Fruit fly (Drosophila melanogaster) whole organism, embryonic: Measurements from ENCODE around the gene Kr-h1.

ENCODE experiments used
- CG10543 ChIP-seq: fragments of 200-800 bp; sonication (Bioruptor generic); optimal IDR thresholded peaks from 3 replicates; lab custom pipeline; 2017; ENCODE audit warnings: missing biosample characterization, mild to moderate bottlenecking, missing genetic modification characterization, moderate library complexity
- CG11247 ChIP-seq: fragments of 200-800 bp; sonication (Bioruptor generic); IDR thresholded peaks from 2 replicates; pipeline ENCODE4 v1.3.6; 2022; ENCODE audit warnings: missing biosample characterization, missing genetic modification characterization
- CG11695 ChIP-seq: fragments of 200-800 bp; sonication (Bioruptor generic); IDR thresholded peaks from 3 replicates; pipeline ENCODE4 v1.3.6; 2022; ENCODE audit warnings: missing biosample characterization, missing genetic modification characterization
- CG11723 ChIP-seq: fragments of 200-800 bp; sonication (Bioruptor generic); optimal IDR thresholded peaks from 2 replicates; lab custom pipeline; 2017; ENCODE audit warnings: missing biosample characterization, mild to moderate bottlenecking, missing genetic modification characterization
- CG12071 ChIP-seq: fragments of 200-800 bp; sonication (Bioruptor generic); optimal IDR thresholded peaks from 3 replicates; lab custom pipeline; 2018; ENCODE audit warnings: missing biosample characterization, mild to moderate bottlenecking, missing genetic modification characterization
- CG12219 ChIP-seq: fragments of 200-800 bp; sonication (Bioruptor generic); optimal IDR thresholded peaks from 3 replicates; lab custom pipeline; 2018; ENCODE audit warnings: missing biosample characterization, mild to moderate bottlenecking, missing genetic modification characterization
- CG13894 ChIP-seq: fragments of 200-800 bp; sonication (Bioruptor generic); optimal IDR thresholded peaks from 3 replicates; lab custom pipeline; 2018; ENCODE audit warnings: missing biosample characterization, mild to moderate bottlenecking, missing genetic modification characterization, moderate library complexity
- CG15601 ChIP-seq: fragments of 200-800 bp; sonication (Bioruptor generic); optimal IDR thresholded peaks from 3 replicates; lab custom pipeline; 2019; ENCODE audit warnings: missing biosample characterization, mild to moderate bottlenecking, missing genetic modification characterization, moderate library complexity
- CG1603 ChIP-seq: fragments of 200-800 bp; sonication (Bioruptor generic); optimal IDR thresholded peaks from 2 replicates; lab custom pipeline; 2019; ENCODE audit warnings: missing biosample characterization, mild to moderate bottlenecking, missing genetic modification characterization, moderate library complexity
- CG1647 ChIP-seq: fragments of 200-800 bp; sonication (Bioruptor generic); optimal IDR thresholded peaks from 3 replicates; lab custom pipeline; 2016; ENCODE audit warnings: missing biosample characterization, missing genetic modification characterization
- CG17328 ChIP-seq: fragments of 200-800 bp; sonication (Bioruptor generic); IDR thresholded peaks from 2 replicates; pipeline ENCODE4 v1.3.6; 2022; ENCODE audit warnings: missing biosample characterization, missing genetic modification characterization
- CG2199 ChIP-seq: fragments of 200-800 bp; sonication (Bioruptor generic); IDR thresholded peaks from 3 replicates; pipeline ENCODE4 v1.3.6; 2022; ENCODE audit warnings: missing biosample characterization, missing genetic modification characterization
- CG30020 ChIP-seq: fragments of 200-800 bp; optimal IDR thresholded peaks from 2 replicates; lab custom pipeline; 2019; ENCODE audit warnings: missing biosample characterization, mild to moderate bottlenecking, missing genetic modification characterization, moderate library complexity
- CG31388 ChIP-seq: fragments of 200-800 bp; sonication (Bioruptor generic); optimal IDR thresholded peaks from 2 replicates; lab custom pipeline; 2016; ENCODE audit warnings: missing biosample characterization, missing genetic modification characterization
- CG34376 ChIP-seq: fragments of 200-800 bp; sonication (Bioruptor generic); optimal IDR thresholded peaks from 2 replicates; lab custom pipeline; 2018; ENCODE audit warnings: missing biosample characterization, mild to moderate bottlenecking, missing genetic modification characterization
- CG42726 ChIP-seq: fragments of 200-800 bp; sonication (Bioruptor generic); IDR thresholded peaks from 2 replicates; pipeline ENCODE4 v1.3.6; 2022; ENCODE audit warnings: missing biosample characterization, missing genetic modification characterization; ENCODE audit not compliant: partially characterized antibody
- CG5180 ChIP-seq: fragments of 200-800 bp; sonication (Bioruptor generic); optimal IDR thresholded peaks from 3 replicates; lab custom pipeline; 2017; ENCODE audit warnings: missing biosample characterization, missing genetic modification characterization, mild to moderate bottlenecking, moderate library complexity, missing genetic modification reagents
- CG8290 ChIP-seq, 3 experiments: fragments of 200-800 bp; sonication (Bioruptor generic); optimal IDR thresholded peaks; 2 replicates each; lab custom pipeline; 2016 to 2019; ENCODE audit warnings: missing biosample characterization in 3 of 3, missing genetic modification characterization in 3 of 3, mild to moderate bottlenecking in 2 of 3, moderate library complexity in 1 of 3
- CG8359 ChIP-seq: fragments of 200-800 bp; sonication (Bioruptor generic); optimal IDR thresholded peaks from 2 replicates; lab custom pipeline; 2017; ENCODE audit warnings: missing biosample characterization, mild to moderate bottlenecking, missing genetic modification characterization, borderline replicate concordance
- CG8924 ChIP-seq: fragments of 200-800 bp; optimal IDR thresholded peaks from 3 replicates; lab custom pipeline; 2019; ENCODE audit warnings: missing biosample characterization, mild to moderate bottlenecking, missing genetic modification characterization, moderate library complexity
- Deaf1 ChIP-seq: fragments of 200-800 bp; optimal IDR thresholded peaks from 3 replicates; lab custom pipeline; 2019; ENCODE audit warnings: missing biosample characterization, mild to moderate bottlenecking, missing genetic modification characterization, moderate library complexity
- Dll ChIP-seq: fragments of 200-800 bp; sonication (Bioruptor generic); IDR thresholded peaks from 4 replicates; pipeline ENCODE4 v1.3.6; 2022; ENCODE audit warnings: missing biosample characterization, missing genetic modification characterization; ENCODE audit not compliant: partially characterized antibody
- Ets97D ChIP-seq: fragments of 200-800 bp; sonication (Bioruptor generic); optimal IDR thresholded peaks from 3 replicates; lab custom pipeline; 2016; ENCODE audit warnings: missing biosample characterization, missing genetic modification characterization
- Gug ChIP-seq: fragments of 200-800 bp; sonication (Bioruptor generic); IDR thresholded peaks from 4 replicates; pipeline ENCODE4 v1.3.6; 2022; ENCODE audit warnings: missing biosample characterization, missing genetic modification characterization
- HLHmδ ChIP-seq: fragments of 200-800 bp; sonication (Bioruptor generic); optimal IDR thresholded peaks from 2 replicates; lab custom pipeline; 2018; ENCODE audit warnings: missing biosample characterization, mild to moderate bottlenecking, missing genetic modification characterization, moderate library complexity
- Hr78 ChIP-seq, 2 experiments: fragments of 200-800 bp in 1 of 2; fragments of >200 bp in 1 of 2; sonication (Bioruptor generic) in 1 of 2; optimal IDR thresholded peaks; 2 replicates each; lab custom pipeline; 2017 to 2019; ENCODE audit warnings: missing biosample characterization in 2 of 2, missing genetic modification characterization in 2 of 2, mild to moderate bottlenecking in 1 of 2, moderate library complexity in 1 of 2
- Mad ChIP-seq: fragments of 200-800 bp; sonication (Bioruptor generic); optimal IDR thresholded peaks from 2 replicates; lab custom pipeline; 2016; ENCODE audit warnings: missing biosample characterization, missing genetic modification characterization
- Rx ChIP-seq: fragments of 200-800 bp; sonication (Bioruptor generic); IDR thresholded peaks from 2 replicates; pipeline ENCODE4 v1.3.6; 2022; ENCODE audit warnings: missing biosample characterization, missing genetic modification characterization
- Spps ChIP-seq: fragments of 200-800 bp; sonication (Bioruptor generic); optimal IDR thresholded peaks from 2 replicates; lab custom pipeline; 2018; ENCODE audit warnings: missing biosample characterization, mild to moderate bottlenecking, missing genetic modification characterization
- Stat92E ChIP-seq, 3 experiments: fragments of >200 bp in 2 of 3; fragments of 200-800 bp in 1 of 3; sonication (Bioruptor generic) in 1 of 3; optimal IDR thresholded peaks; 2 replicates each; lab custom pipeline; 2017 to 2019; ENCODE audit warnings: missing biosample characterization in 3 of 3, missing genetic modification characterization in 3 of 3, mild to moderate bottlenecking in 1 of 3, moderate library complexity in 1 of 3
- TFAM ChIP-seq: fragments of 200-800 bp; sonication (Bioruptor generic); optimal IDR thresholded peaks from 2 replicates; lab custom pipeline; 2017; ENCODE audit warnings: missing biosample characterization, missing genetic modification characterization, inconsistent platforms
- chm ChIP-seq: fragments of 200-800 bp; sonication (Bioruptor generic); IDR thresholded peaks from 2 replicates; pipeline ENCODE4 v1.3.6; 2022; ENCODE audit warnings: missing biosample characterization, missing genetic modification characterization
- cwo ChIP-seq: fragments of 200-800 bp; sonication (Bioruptor generic); optimal IDR thresholded peaks from 3 replicates; lab custom pipeline; 2017; ENCODE audit warnings: missing biosample characterization, missing genetic modification characterization, mild to moderate bottlenecking, moderate library complexity, missing genetic modification reagents
- disco-r ChIP-seq: fragments of 200-800 bp; sonication (Bioruptor generic); optimal IDR thresholded peaks from 2 replicates; lab custom pipeline; 2016; ENCODE audit warnings: missing biosample characterization, missing genetic modification characterization
- dmrt99B ChIP-seq: fragments of 200-800 bp; sonication (Bioruptor generic); optimal IDR thresholded peaks from 2 replicates; lab custom pipeline; 2018; ENCODE audit warnings: missing biosample characterization, mild to moderate bottlenecking, missing genetic modification characterization, moderate library complexity
- fru ChIP-seq: fragments of >200 bp; optimal IDR thresholded peaks from 2 replicates; lab custom pipeline; 2017
- hth ChIP-seq: fragments of >200 bp; optimal IDR thresholded peaks from 2 replicates; lab custom pipeline; 2017; ENCODE audit warnings: inconsistent platforms
- insv ChIP-seq, 2 experiments: fragments of 200-800 bp; sonication (Bioruptor generic); optimal IDR thresholded peaks; 3 replicates each; lab custom pipeline; 2016 to 2018; ENCODE audit warnings: missing biosample characterization in 2 of 2, missing genetic modification characterization in 2 of 2
- kni ChIP-seq: fragments of 200-800 bp; sonication (Bioruptor generic); optimal IDR thresholded peaks from 3 replicates; lab custom pipeline; 2017; ENCODE audit warnings: mild to moderate bottlenecking, missing biosample characterization, missing genetic modification reagents, missing genetic modification characterization
- repo ChIP-seq: fragments of 200-800 bp; sonication (Bioruptor generic); optimal IDR thresholded peaks from 2 replicates; lab custom pipeline; 2016; ENCODE audit warnings: missing biosample characterization, missing genetic modification characterization
- sens-2 ChIP-seq: fragments of 200-800 bp; sonication (Bioruptor generic); IDR thresholded peaks from 2 replicates; pipeline ENCODE4 v1.3.6; 2022; ENCODE audit warnings: missing biosample characterization, missing genetic modification characterization
- sima ChIP-seq: fragments of 200-800 bp; sonication (Bioruptor generic); optimal IDR thresholded peaks from 2 replicates; lab custom pipeline; 2016; ENCODE audit warnings: missing biosample characterization, missing genetic modification characterization
- ssp ChIP-seq: fragments of 200-800 bp; sonication (Bioruptor generic); IDR thresholded peaks from 2 replicates; pipeline ENCODE4 v1.3.6; 2022; ENCODE audit warnings: missing biosample characterization, missing genetic modification characterization
- stwl ChIP-seq: fragments of 200-800 bp; sonication (Bioruptor generic); optimal IDR thresholded peaks from 3 replicates; lab custom pipeline; 2018; ENCODE audit warnings: missing biosample characterization, mild to moderate bottlenecking, missing genetic modification characterization, moderate library complexity
- vvl ChIP-seq: fragments of 200-800 bp; sonication (Bioruptor generic); IDR thresholded peaks from 2 replicates; pipeline ENCODE4 v1.3.6; 2022; ENCODE audit warnings: missing biosample characterization, missing genetic modification characterization
- z ChIP-seq: fragments of 200-800 bp; sonication (Bioruptor generic); IDR thresholded peaks from 3 replicates; pipeline ENCODE4 v1.3.6; 2022; ENCODE audit warnings: missing biosample characterization, missing genetic modification characterization

The Kr-h1 gene

DNA sequence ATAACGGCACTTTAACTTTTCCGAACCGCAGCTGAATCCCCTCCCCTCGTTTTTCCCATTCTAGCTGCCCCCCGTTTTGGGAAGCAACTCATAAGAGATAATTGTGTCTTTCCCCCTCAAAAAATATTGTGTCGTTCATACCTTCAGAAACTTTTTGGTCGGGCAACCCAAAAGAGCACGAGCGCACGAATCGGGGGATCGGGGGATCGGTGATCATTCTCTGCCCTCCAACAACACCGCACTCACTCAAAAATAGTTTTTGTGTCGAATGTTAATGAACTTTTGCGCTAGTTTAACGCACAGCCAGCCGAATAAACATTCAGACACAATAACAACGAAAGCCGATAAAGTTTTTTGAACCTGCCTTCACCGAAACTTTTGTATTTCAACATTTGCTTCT lies 8.0 kb downstream of the Kr-h1 start (continued):
- TF ChIP-seq CG11247 (GFP tag; lab: Robert Waterston, UW) (no peak), CG12071 (GFP tag; lab: Kevin White, UChicago) (no peak), Spps (tag; lab: Kevin White, UChicago) (no peak), CG42726 (peak; percentile 56; the same call in 1 of the 2 replicates), chm (GFP tag; lab: Robert Waterston, UW) (0 out of 2 replicates have a peak, but pooled peaks have one; percentile 27), z (GFP tag; lab: Robert Waterston, UW) (peak; percentile 92), ssp (no peak), CG31388 (GFP tag; lab: Kevin White, UChicago) (no peak), cwo (GFP tag; lab: Kevin White, UChicago) (peak; percentile 68), CG2199 (GFP tag; lab: Robert Waterston, UW) (0 out of 3 replicates have a peak, but pooled peaks have one; percentile 41), CG8924 (tag; lab: Kevin White, UChicago) (peak; percentile 5), CG34376 (peak; percentile 62), sens-2 (GFP tag; lab: Robert Waterston, UW) (no peak), Deaf1 (tag; lab: Kevin White, UChicago) (peak; percentile 84), CG10543 (peak; percentile 68), Rx (GFP tag; lab: Robert Waterston, UW) (no peak), Hr78 (GFP tag; optimal IDR thresholded peaks at IDR 0.05; lab: Kevin White, UChicago) (peak in 1 of 2 experiments; percentile 77)

DNA sequence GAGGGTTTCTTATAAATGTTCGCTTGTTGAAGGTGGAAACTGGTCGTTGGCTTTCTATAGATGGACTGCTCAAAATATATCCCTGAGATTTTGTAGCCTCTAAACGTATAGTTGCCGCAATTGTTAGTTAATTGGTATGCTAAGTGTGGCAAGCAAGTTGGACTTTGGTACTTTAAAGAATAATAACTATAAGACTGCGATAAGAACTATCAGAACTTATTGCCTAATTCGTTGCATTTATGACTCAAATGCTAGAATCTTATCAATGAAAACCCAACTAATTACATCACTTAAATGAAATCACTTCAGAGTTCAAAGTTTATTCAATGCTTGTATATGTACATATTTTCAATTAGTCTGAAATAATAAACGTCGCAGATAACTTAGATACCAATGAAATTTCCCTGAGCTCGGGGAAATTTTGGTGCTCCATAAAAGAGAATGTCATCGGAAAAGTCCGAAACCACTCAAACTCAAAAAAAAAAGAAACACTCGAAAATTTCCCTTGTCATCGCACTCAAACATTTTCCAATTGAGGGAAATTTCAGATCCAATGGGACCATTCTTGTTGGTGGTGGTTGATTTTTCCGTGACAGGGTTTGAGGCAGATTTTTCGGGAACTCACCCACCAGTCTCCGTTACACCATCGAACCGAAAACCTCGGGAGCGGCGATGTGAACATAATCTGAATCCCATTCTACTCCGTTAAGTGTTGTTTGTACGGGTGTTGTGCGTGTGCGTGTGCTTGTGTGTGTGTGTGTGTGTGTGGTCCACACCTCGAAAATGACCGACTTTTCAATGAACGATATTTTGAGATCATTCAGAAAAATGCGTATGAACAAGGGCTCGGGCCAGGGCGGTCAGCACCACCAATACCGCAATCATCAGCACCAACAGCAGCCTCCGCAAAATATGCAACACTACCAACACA lies 8.6 kb downstream of the Kr-h1 start, which contains the start of gene CG45075:
TSS of gene CG45075 (plus strand) at position 627 of the 931 bp plus-strand sequence.
- TF ChIP-seq hth (lab: Kevin White, UChicago) (no peak), Stat92E (GFP tag; optimal IDR thresholded peaks at IDR 0.05; lab: Kevin White, UChicago) (peak in 1 of 3 experiments; percentile 27), vvl (GFP tag; lab: Robert Waterston, UW) (peak; percentile 64; the same call in 1 of the 2 replicates), stwl (tag; lab: Kevin White, UChicago) (peak; percentile 32), CG15601 (peak; percentile 30), CG8359 (no peak), disco-r (no peak), Mad (no peak), CG13894 (tag; lab: Kevin White, UChicago) (peak; percentile 79), chm (GFP tag; lab: Robert Waterston, UW) (peak; percentile 87; the same call in 1 of the 2 replicates), CG42726 (0 out of 2 replicates have a peak, but pooled peaks have one; percentile 51), CG5180 (GFP tag; lab: Kevin White, UChicago) (peak; percentile 94), CG30020 (tag; lab: Kevin White, UChicago) (no peak), kni (GFP tag; lab: Kevin White, UChicago) (peak; percentile 36), CG1647 (GFP tag; lab: Kevin White, UChicago) (no peak), repo (GFP tag; lab: Kevin White, UChicago) (no peak), CG12219 (no peak), Gug (GFP tag; lab: Robert Waterston, UW) (no peak), CG8290 (GFP tag; optimal IDR thresholded peaks at IDR 0.05; lab: Kevin White, UChicago) (no peak), CG8290 (tag; optimal IDR thresholded peaks at IDR 0.05; lab: Kevin White, UChicago) (peak in 1 of 2 experiments; percentile 27), CG17328 (GFP tag; lab: Robert Waterston, UW) (no peak), HLHmδ (GFP tag; lab: Kevin White, UChicago) (peak; percentile 74), TFAM (GFP tag; lab: Kevin White, UChicago) (no peak), CG11723 (no peak), Ets97D (GFP tag; lab: Kevin White, UChicago) (peak; percentile 6), fru (lab: Kevin White, UChicago) (no peak), CG11695 (GFP tag; lab: Robert Waterston, UW) (no peak), sima (no peak), CG1603 (tag; lab: Kevin White, UChicago) (peak; percentile 2), insv (GFP tag; optimal IDR thresholded peaks at IDR 0.05; lab: Kevin White, UChicago) (peak in 1 of 2 experiments; percentile 93), Dll (no peak), dmrt99B (tag; lab: Kevin White, UChicago) (peak; percentile 10)
